Fruit fly (Drosophila melanogaster) whole organism, embryonic: ENCODE data around the gene CG14731.

Experiments
- Atf3 ChIP-seq: fragments of 200-800 bp; sonication (Bioruptor generic); optimal IDR thresholded peaks from 3 replicates; lab custom pipeline; 2016; ENCODE audit warnings: missing biosample characterization, missing genetic modification characterization
- B-H1 ChIP-seq: fragments of 200-800 bp; sonication (Bioruptor generic); IDR thresholded peaks from 3 replicates; pipeline ENCODE4 v1.3.6; 2022; ENCODE audit warnings: missing biosample characterization, missing genetic modification characterization
- CG10321 ChIP-seq: fragments of 200-800 bp; sonication (Bioruptor generic); IDR thresholded peaks from 2 replicates; pipeline ENCODE4 v1.3.6; 2022; ENCODE audit warnings: missing biosample characterization, missing genetic modification characterization
- CG10543 ChIP-seq: fragments of 200-800 bp; sonication (Bioruptor generic); optimal IDR thresholded peaks from 3 replicates; lab custom pipeline; 2017; ENCODE audit warnings: missing biosample characterization, mild to moderate bottlenecking, missing genetic modification characterization, moderate library complexity
- CG11093 ChIP-seq: fragments of 200-800 bp; sonication (Bioruptor generic); IDR thresholded peaks from 3 replicates; pipeline ENCODE4 v1.3.6; 2022; ENCODE audit warnings: missing biosample characterization, missing genetic modification characterization
- CG11560 ChIP-seq: fragments of 200-800 bp; sonication (Bioruptor generic); IDR thresholded peaks from 3 replicates; pipeline ENCODE4 v1.3.6; 2022; ENCODE audit warnings: missing biosample characterization, missing genetic modification characterization
- CG11696 ChIP-seq: fragments of 200-800 bp; sonication (Bioruptor generic); IDR thresholded peaks from 2 replicates; pipeline ENCODE4 v1.3.6; 2022; ENCODE audit warnings: missing biosample characterization, missing genetic modification characterization
- CG12942 ChIP-seq: fragments of 200-800 bp; sonication (Bioruptor generic); optimal IDR thresholded peaks from 3 replicates; lab custom pipeline; 2016; ENCODE audit warnings: missing biosample characterization, missing genetic modification characterization
- CG14014 ChIP-seq: fragments of 200-800 bp; sonication (Bioruptor generic); IDR thresholded peaks from 2 replicates; pipeline ENCODE4 v1.3.6; 2022; ENCODE audit warnings: missing biosample characterization, missing genetic modification characterization
- CG1602 ChIP-seq: fragments of 200-800 bp; sonication (Bioruptor generic); optimal IDR thresholded peaks from 3 replicates; lab custom pipeline; 2016; ENCODE audit warnings: missing biosample characterization, missing genetic modification characterization
- CG17612 ChIP-seq: fragments of 200-800 bp; sonication (Bioruptor generic); IDR thresholded peaks from 2 replicates; pipeline ENCODE4 v1.3.6; 2022; ENCODE audit warnings: missing biosample characterization, missing genetic modification characterization
- CG17802 ChIP-seq: fragments of 200-800 bp; sonication (Bioruptor generic); optimal IDR thresholded peaks from 2 replicates; lab custom pipeline; 2018; ENCODE audit warnings: missing biosample characterization, mild to moderate bottlenecking, missing genetic modification characterization, moderate library complexity
- CG1792 ChIP-seq: fragments of 200-800 bp; sonication (Bioruptor generic); optimal IDR thresholded peaks from 2 replicates; lab custom pipeline; 2016; ENCODE audit warnings: missing biosample characterization, missing genetic modification characterization
- CG2129 ChIP-seq: fragments of 200-800 bp; sonication (Bioruptor generic); IDR thresholded peaks from 2 replicates; pipeline ENCODE4 v1.3.6; 2022; ENCODE audit warnings: missing biosample characterization, missing genetic modification characterization; ENCODE audit not compliant: partially characterized antibody
- CG2202 ChIP-seq: fragments of 200-800 bp; sonication (Bioruptor generic); optimal IDR thresholded peaks from 2 replicates; lab custom pipeline; 2018; ENCODE audit warnings: missing biosample characterization, mild to moderate bottlenecking, missing genetic modification characterization
- CG30020 ChIP-seq: fragments of 200-800 bp; optimal IDR thresholded peaks from 2 replicates; lab custom pipeline; 2019; ENCODE audit warnings: missing biosample characterization, mild to moderate bottlenecking, missing genetic modification characterization, moderate library complexity
- CG34224 ChIP-seq: fragments of 200-800 bp; sonication (Bioruptor generic); IDR thresholded peaks from 3 replicates; pipeline ENCODE4 v1.3.6; 2022; ENCODE audit warnings: missing biosample characterization, missing genetic modification characterization; ENCODE audit not compliant: partially characterized antibody
- CG3838 ChIP-seq: fragments of 200-800 bp; sonication (Bioruptor generic); optimal IDR thresholded peaks from 3 replicates; lab custom pipeline; 2016; ENCODE audit warnings: missing biosample characterization, missing genetic modification characterization
- CG3995 ChIP-seq: fragments of 200-800 bp; sonication (Bioruptor generic); optimal IDR thresholded peaks from 3 replicates; lab custom pipeline; 2016; ENCODE audit warnings: missing biosample characterization, missing genetic modification characterization
- CG6254 ChIP-seq: fragments of 200-800 bp; sonication (Bioruptor generic); optimal IDR thresholded peaks from 3 replicates; lab custom pipeline; 2017; ENCODE audit warnings: mild to moderate bottlenecking, missing biosample characterization, missing genetic modification reagents, missing genetic modification characterization
- CG7271 ChIP-seq: fragments of 200-800 bp; sonication (Bioruptor generic); optimal IDR thresholded peaks from 2 replicates; lab custom pipeline; 2018; ENCODE audit warnings: missing biosample characterization, mild to moderate bottlenecking, missing genetic modification characterization, moderate library complexity
- CG7928 ChIP-seq: fragments of 200-800 bp; sonication (Bioruptor generic); optimal IDR thresholded peaks from 2 replicates; lab custom pipeline; 2017; ENCODE audit warnings: missing biosample characterization, mild to moderate bottlenecking, missing genetic modification characterization
- CG8765 ChIP-seq: fragments of 200-800 bp; sonication (Bioruptor generic); IDR thresholded peaks from 2 replicates; pipeline ENCODE4 v1.3.6; 2022; ENCODE audit warnings: missing biosample characterization, missing genetic modification characterization
- CG8944 ChIP-seq: fragments of 200-800 bp; sonication (Bioruptor generic); optimal IDR thresholded peaks from 3 replicates; lab custom pipeline; 2016; ENCODE audit warnings: missing biosample characterization, missing genetic modification characterization
- Dad ChIP-seq: fragments of 200-800 bp; sonication (Bioruptor generic); optimal IDR thresholded peaks from 3 replicates; lab custom pipeline; 2016; ENCODE audit warnings: missing biosample characterization, missing genetic modification characterization
- Dek ChIP-seq: fragments of 200-800 bp; sonication (Bioruptor generic); optimal IDR thresholded peaks from 3 replicates; lab custom pipeline; 2019; ENCODE audit warnings: missing biosample characterization, mild to moderate bottlenecking, missing genetic modification characterization, moderate library complexity
- Doc3 ChIP-seq: fragments of 200-800 bp; sonication (Bioruptor generic); IDR thresholded peaks from 3 replicates; pipeline ENCODE4 v1.3.6; 2022; ENCODE audit warnings: missing biosample characterization, missing genetic modification characterization; ENCODE audit not compliant: partially characterized antibody
- Fer3 ChIP-seq: fragments of 200-800 bp; sonication (Bioruptor generic); optimal IDR thresholded peaks from 2 replicates; lab custom pipeline; 2018; ENCODE audit warnings: missing biosample characterization, mild to moderate bottlenecking, missing genetic modification characterization, moderate library complexity
- HLH4C ChIP-seq: fragments of 200-800 bp; sonication (Bioruptor generic); IDR thresholded peaks from 3 replicates; pipeline ENCODE4 v1.3.6; 2022; ENCODE audit warnings: missing biosample characterization, missing genetic modification characterization; ENCODE audit not compliant: partially characterized antibody
- Hr39 ChIP-seq: fragments of >200 bp; optimal IDR thresholded peaks from 2 replicates; lab custom pipeline; 2017
- Scr ChIP-seq: fragments of 200-800 bp; sonication (Bioruptor generic); IDR thresholded peaks from 2 replicates; pipeline ENCODE4 v1.3.6; 2022; ENCODE audit warnings: missing biosample characterization, missing genetic modification characterization; ENCODE audit not compliant: partially characterized antibody
- Tbp ChIP-seq: fragments of >200 bp; optimal IDR thresholded peaks from 2 replicates; lab custom pipeline; 2018; ENCODE audit warnings: missing biosample characterization, missing genetic modification characterization
- Xrp1 ChIP-seq: fragments of 200-800 bp; sonication (Bioruptor generic); IDR thresholded peaks from 2 replicates; pipeline ENCODE4 v1.3.6; 2022; ENCODE audit warnings: missing biosample characterization, missing genetic modification characterization
- amos ChIP-seq: fragments of 200-800 bp; sonication (Bioruptor generic); IDR thresholded peaks from 2 replicates; pipeline ENCODE4 v1.3.6; 2022; ENCODE audit warnings: missing biosample characterization, missing genetic modification characterization; ENCODE audit not compliant: partially characterized antibody
- corto ChIP-seq: fragments of 200-800 bp; sonication (Bioruptor generic); optimal IDR thresholded peaks from 2 replicates; lab custom pipeline; 2016; ENCODE audit warnings: missing biosample characterization, mild to moderate bottlenecking, missing genetic modification characterization, moderate library complexity
- crp ChIP-seq, 2 experiments: fragments of 200-800 bp; sonication (Bioruptor generic); optimal IDR thresholded peaks; 2 replicates in 1 of 2; 3 replicates in 1 of 2; lab custom pipeline; 2017; ENCODE audit warnings: missing biosample characterization in 2 of 2, missing genetic modification characterization in 2 of 2, mild to moderate bottlenecking in 1 of 2, moderate library complexity in 1 of 2
- dpn ChIP-seq, 2 experiments: fragments of 200-800 bp; sonication (Bioruptor generic); optimal IDR thresholded peaks; 3 replicates each; lab custom pipeline; 2016; ENCODE audit warnings: missing biosample characterization in 2 of 2, missing genetic modification characterization in 2 of 2
- kay ChIP-seq: fragments of 200-800 bp; sonication (Bioruptor generic); optimal IDR thresholded peaks from 2 replicates; lab custom pipeline; 2016; ENCODE audit warnings: missing biosample characterization, missing genetic modification characterization
- lov ChIP-seq, 2 experiments: fragments of 200-800 bp in 1 of 2; fragments of >200 bp in 1 of 2; sonication (Bioruptor generic) in 1 of 2; IDR thresholded peaks in 1 of 2; optimal IDR thresholded peaks in 1 of 2; 2 replicates in 1 of 2; 3 replicates in 1 of 2; pipeline versions ENCODE4 v1.3.6 to Lab custom; 2017 to 2022; ENCODE audit warnings: missing biosample characterization in 1 of 2, missing genetic modification characterization in 1 of 2
- mam ChIP-seq: fragments of 200-800 bp; sonication (Bioruptor generic); optimal IDR thresholded peaks from 3 replicates; lab custom pipeline; 2016; ENCODE audit warnings: missing biosample characterization, missing genetic modification characterization
- pan ChIP-seq, 4 experiments: fragments of >200 bp in 3 of 4; fragments of 200-800 bp in 1 of 4; sonication (Bioruptor generic) in 1 of 4; optimal IDR thresholded peaks in 3 of 4; IDR thresholded peaks in 1 of 4; 2 replicates each; pipeline versions ENCODE4 v1.3.6 to Lab custom; 2017 to 2022; ENCODE audit warnings: missing biosample characterization in 2 of 4, missing genetic modification characterization in 2 of 4, mixed read lengths in 1 of 4
- repo ChIP-seq: fragments of 200-800 bp; sonication (Bioruptor generic); optimal IDR thresholded peaks from 2 replicates; lab custom pipeline; 2016; ENCODE audit warnings: missing biosample characterization, missing genetic modification characterization
- sc ChIP-seq, 3 experiments: fragments of >200 bp in 2 of 3; fragments of 200-800 bp in 1 of 3; sonication (Bioruptor generic) in 1 of 3; optimal IDR thresholded peaks; 2 replicates in 2 of 3; 3 replicates in 1 of 3; lab custom pipeline; 2017; ENCODE audit warnings: mild to moderate bottlenecking in 1 of 3, missing biosample characterization in 1 of 3, missing genetic modification characterization in 1 of 3, missing genetic modification reagents in 1 of 3
- sisA ChIP-seq: fragments of 200-800 bp; sonication (Bioruptor generic); IDR thresholded peaks from 2 replicates; pipeline ENCODE4 v1.3.6; 2022; ENCODE audit warnings: missing biosample characterization, missing genetic modification characterization
- so ChIP-seq: fragments of 200-800 bp; sonication (Bioruptor generic); IDR thresholded peaks from 3 replicates; pipeline ENCODE4 v1.3.6; 2022; ENCODE audit warnings: missing biosample characterization, missing genetic modification characterization
- sr ChIP-seq: fragments of 200-800 bp; sonication (Bioruptor generic); IDR thresholded peaks from 3 replicates; pipeline ENCODE4 v1.3.6; 2022; ENCODE audit warnings: missing biosample characterization, missing genetic modification characterization
- tap ChIP-seq: fragments of 200-800 bp; optimal IDR thresholded peaks from 3 replicates; lab custom pipeline; 2019; ENCODE audit warnings: missing biosample characterization, mild to moderate bottlenecking, missing genetic modification characterization, moderate library complexity
- zen ChIP-seq: fragments of 200-800 bp; sonication (Bioruptor generic); optimal IDR thresholded peaks from 3 replicates; lab custom pipeline; 2018; ENCODE audit warnings: missing biosample characterization, mild to moderate bottlenecking, missing genetic modification characterization, moderate library complexity

Gene CG14731

dm6 chr3R:11962739-11963214 is 31.7 kb downstream of the CG14731 start, which contains the start of the genes CG3281 and aurA (continued):
- TF ChIP-seq Xrp1 (GFP tag; lab: Robert Waterston, UW) (peak; percentile 51; the same call in 1 of the 2 replicates), Dek (tag; lab: Kevin White, UChicago) (peak; percentile 60), sc (optimal IDR thresholded peaks at IDR 0.05; lab: Kevin White, UChicago) (no peak), sc (GFP tag; optimal IDR thresholded peaks at IDR 0.05; lab: Kevin White, UChicago) (no peak), Tbp (peak; percentile 25), zen (tag; lab: Kevin White, UChicago) (peak; percentile 75), tap (tag; lab: Kevin White, UChicago) (no peak), Fer3 (tag; lab: Kevin White, UChicago) (peak; percentile 47), CG1602 (GFP tag; lab: Kevin White, UChicago) (peak; percentile 78), so (GFP tag; lab: Robert Waterston, UW) (no peak), CG17802 (no peak), CG8765 (GFP tag; lab: Robert Waterston, UW) (0 out of 2 replicates have a peak, but pooled peaks have one; percentile 23), CG2202 (tag; lab: Kevin White, UChicago) (peak; percentile 20), CG11093 (no peak), Dad (GFP tag; lab: Kevin White, UChicago) (peak; percentile 71), CG11560 (peak; percentile 27; the same call in 1 of the 3 replicates), CG3995 (GFP tag; lab: Kevin White, UChicago) (peak; percentile 99), CG2129 (peak; percentile 97), CG1792 (peak; percentile 66), Hr39 (lab: Kevin White, UChicago) (no peak), CG30020 (peak; percentile 76), corto (peak; percentile 7), mam (GFP tag; lab: Kevin White, UChicago) (peak; percentile 85), CG8944 (GFP tag; lab: Kevin White, UChicago) (peak; percentile 74), sisA (GFP tag; lab: Robert Waterston, UW) (peak; percentile 73), crp (GFP tag; optimal IDR thresholded peaks at IDR 0.05; lab: Kevin White, UChicago) (peak; percentile 94 to 96), lov (optimal IDR thresholded peaks at IDR 0.05; lab: Kevin White, UChicago) (no peak), lov (GFP tag; IDR thresholded peaks at IDR 0.05; lab: Robert Waterston, UW) (no peak), CG3838 (GFP tag; lab: Kevin White, UChicago) (peak; percentile 14), Atf3 (GFP tag; lab: Kevin White, UChicago) (peak; percentile 49), pan (optimal IDR thresholded peaks at IDR 0.05; lab: Kevin White, UChicago) (no peak), pan (GFP tag; optimal IDR thresholded peaks at IDR 0.05 in 1 of 2, IDR thresholded peaks at IDR 0.05 in 1 of 2) (peak in 1 of 2 experiments; percentile 40), CG12942 (peak; percentile 60), CG11696 (GFP tag; lab: Robert Waterston, UW) (no peak), repo (GFP tag; lab: Kevin White, UChicago) (no peak), CG17612 (GFP tag; lab: Robert Waterston, UW) (no peak), HLH4C (peak; percentile 93), sr (no peak), CG7928 (GFP tag; lab: Kevin White, UChicago) (peak; percentile 7), CG10543 (GFP tag; lab: Kevin White, UChicago) (peak; percentile 77), B-H1 (no peak), Scr (peak; percentile 98), CG34224 (peak; percentile 94), CG6254 (GFP tag; lab: Kevin White, UChicago) (no peak), CG14014 (peak; percentile 54; the same call in 1 of the 2 replicates), CG10321 (GFP tag; lab: Robert Waterston, UW) (no peak), Doc3 (GFP tag; lab: Robert Waterston, UW) (peak; percentile 98), dpn (GFP tag; optimal IDR thresholded peaks at IDR 0.05; lab: Kevin White, UChicago) (peak; percentile 72 to 83), kay (GFP tag; lab: Kevin White, UChicago) (peak; percentile 64), amos (GFP tag; lab: Robert Waterston, UW) (peak; percentile 97), CG7271 (tag; lab: Kevin White, UChicago) (peak; percentile 49)
